Worm (Caenorhabditis elegans) whole organism, young adult: ENCODE results near the gene Y111B2A.12.

Source experiments
- B0019.2 ChIP-seq: fragments of 200-800 bp; sonication (Bioruptor generic); conservative IDR thresholded peaks from 2 replicates; pipeline ENCODE4 v1.3.6; 2022; ENCODE audit warnings: missing genetic modification reagents, missing genetic modification characterization, missing compliant biosample characterization
- C06A6.2 ChIP-seq: fragments of 200-800 bp; sonication (Bioruptor generic); conservative IDR thresholded peaks from 2 replicates; pipeline ENCODE4 v1.3.6; 2022; ENCODE audit warnings: missing genetic modification characterization, missing compliant biosample characterization
- D2030.7 ChIP-seq: fragments of 200-800 bp; sonication (Bioruptor generic); IDR thresholded peaks from 2 replicates; pipeline ENCODE4 v1.3.6; 2022; ENCODE audit warnings: missing genetic modification reagents, missing genetic modification characterization, missing compliant biosample characterization
- F49E8.2 ChIP-seq: sonication (generic microtip); optimal IDR thresholded peaks from 3 replicates; lab custom pipeline; 2017; ENCODE audit warnings: missing genetic modification characterization, mild to moderate bottlenecking, missing compliant biosample characterization, antibody characterized with exemption, moderate library complexity; ENCODE audit not compliant: insufficient read depth
- T26A5.8 ChIP-seq: sonication (generic microtip); optimal IDR thresholded peaks from 2 replicates; lab custom pipeline; 2016; ENCODE audit warnings: missing genetic modification characterization, missing compliant biosample characterization
- Y56A3A.18 ChIP-seq: fragments of 200-800 bp; sonication (Bioruptor generic); IDR thresholded peaks from 2 replicates; pipeline ENCODE4 v1.3.6; 2022; ENCODE audit warnings: missing genetic modification reagents, missing genetic modification characterization, missing compliant biosample characterization
- Y67H2A.10 ChIP-seq: fragments of 200-800 bp; sonication (Bioruptor generic); conservative IDR thresholded peaks from 2 replicates; pipeline ENCODE4 v1.3.6; 2022; ENCODE audit warnings: missing genetic modification reagents, missing genetic modification characterization, missing compliant biosample characterization
- aptf-3 ChIP-seq: fragments of 200-800 bp; sonication (Bioruptor generic); IDR thresholded peaks from 2 replicates; pipeline ENCODE4 v1.3.6; 2022; ENCODE audit warnings: missing genetic modification characterization, missing compliant biosample characterization
- attf-3 ChIP-seq: fragments of 200-800 bp; sonication (Bioruptor generic); conservative IDR thresholded peaks from 2 replicates; pipeline ENCODE4 v1.3.6; 2022; ENCODE audit warnings: missing genetic modification reagents, missing genetic modification characterization, missing compliant biosample characterization
- ccch-3 ChIP-seq: fragments of 200-800 bp; sonication (Bioruptor generic); optimal IDR thresholded peaks from 2 replicates; lab custom pipeline; 2018; ENCODE audit warnings: mild to moderate bottlenecking, missing genetic modification characterization, missing compliant biosample characterization
- ceh-100 ChIP-seq: fragments of 200-800 bp; sonication (Bioruptor generic); IDR thresholded peaks from 2 replicates; pipeline ENCODE4 v1.3.6; 2022; ENCODE audit warnings: missing genetic modification reagents, missing genetic modification characterization, missing compliant biosample characterization
- ceh-79 ChIP-seq: sonication (generic microtip); optimal IDR thresholded peaks from 2 replicates; lab custom pipeline; 2017; ENCODE audit warnings: mild to moderate bottlenecking, missing genetic modification characterization, missing compliant biosample characterization
- ceh-91 ChIP-seq: fragments of 200-800 bp; sonication (Bioruptor generic); IDR thresholded peaks from 2 replicates; pipeline ENCODE4 v1.3.6; 2022; ENCODE audit warnings: missing genetic modification reagents, missing genetic modification characterization, missing compliant biosample characterization
- chd-7 ChIP-seq: sonication (generic microtip); optimal IDR thresholded peaks from 2 replicates; lab custom pipeline; 2016; ENCODE audit warnings: mild to moderate bottlenecking, missing genetic modification characterization, moderate library complexity, missing compliant biosample characterization
- dpff-1 ChIP-seq: sonication (generic microtip); optimal IDR thresholded peaks from 2 replicates; lab custom pipeline; 2017; ENCODE audit warnings: mild to moderate bottlenecking, missing genetic modification characterization, missing compliant biosample characterization
- egl-18 ChIP-seq: fragments of 200-800 bp; sonication (Bioruptor generic); IDR thresholded peaks from 2 replicates; pipeline ENCODE4 v1.3.6; 2022; ENCODE audit warnings: missing genetic modification reagents, missing genetic modification characterization, missing compliant biosample characterization
- ekl-4 ChIP-seq: fragments of 200-800 bp; sonication (Bioruptor generic); IDR thresholded peaks from 2 replicates; pipeline ENCODE4 v1.3.6; 2022; ENCODE audit warnings: missing genetic modification reagents, missing genetic modification characterization, missing compliant biosample characterization
- ets-4 ChIP-seq: fragments of 200-800 bp; sonication (Bioruptor generic); optimal IDR thresholded peaks from 2 replicates; lab custom pipeline; 2018; ENCODE audit warnings: mild to moderate bottlenecking, missing genetic modification characterization, missing compliant biosample characterization
- gei-17 ChIP-seq: fragments of 200-800 bp; sonication (Bioruptor generic); optimal IDR thresholded peaks from 2 replicates; lab custom pipeline; 2018; ENCODE audit warnings: mild to moderate bottlenecking, missing genetic modification characterization, missing compliant biosample characterization
- hmg-1.2 ChIP-seq: fragments of 200-800 bp; sonication (Bioruptor generic); IDR thresholded peaks from 2 replicates; pipeline ENCODE4 v1.3.6; 2022; ENCODE audit warnings: missing genetic modification reagents, missing genetic modification characterization, missing compliant biosample characterization
- hrde-1 ChIP-seq: sonication (generic microtip); optimal IDR thresholded peaks from 2 replicates; lab custom pipeline; 2016; ENCODE audit warnings: missing genetic modification characterization, mild to moderate bottlenecking, missing compliant biosample characterization, moderate library complexity, missing genotype, missing genetic modification reagents, borderline replicate concordance
- hsf-1 ChIP-seq: fragments of 200-800 bp; sonication (Bioruptor generic); IDR thresholded peaks from 2 replicates; pipeline ENCODE4 v1.3.6; 2022; ENCODE audit warnings: missing genetic modification reagents, missing genetic modification characterization, missing compliant biosample characterization
- lin-26 ChIP-seq: fragments of 200-800 bp; sonication (Bioruptor generic); IDR thresholded peaks from 2 replicates; pipeline ENCODE4 v1.3.6; 2022; ENCODE audit warnings: missing genetic modification reagents, missing genetic modification characterization, missing compliant biosample characterization
- lin-54 ChIP-seq: fragments of 200-800 bp; sonication (Bioruptor generic); optimal IDR thresholded peaks from 2 replicates; lab custom pipeline; 2018; ENCODE audit warnings: mild to moderate bottlenecking, missing genetic modification characterization, missing compliant biosample characterization
- madf-6 ChIP-seq: fragments of 200-800 bp; sonication (Bioruptor generic); IDR thresholded peaks from 2 replicates; pipeline ENCODE4 v1.3.6; 2022; ENCODE audit warnings: missing genetic modification reagents, missing genetic modification characterization, missing compliant biosample characterization
- mcd-1 ChIP-seq: fragments of 200-800 bp; sonication (Bioruptor generic); IDR thresholded peaks from 2 replicates; pipeline ENCODE4 v1.3.6; 2022; ENCODE audit warnings: missing genetic modification reagents, missing genetic modification characterization, missing compliant biosample characterization
- nfya-1 ChIP-seq: sonication (generic microtip); optimal IDR thresholded peaks from 2 replicates; lab custom pipeline; 2017; ENCODE audit warnings: antibody characterized with exemption, missing compliant biosample characterization, missing genetic modification characterization, borderline replicate concordance; ENCODE audit not compliant: insufficient read depth
- nhr-179 ChIP-seq: sonication (generic microtip); optimal IDR thresholded peaks from 2 replicates; lab custom pipeline; 2016; ENCODE audit warnings: mild to moderate bottlenecking, missing genetic modification characterization, missing compliant biosample characterization
- nhr-80 ChIP-seq: sonication (generic microtip); optimal IDR thresholded peaks from 2 replicates; lab custom pipeline; 2016; ENCODE audit warnings: missing genetic modification characterization, missing compliant biosample characterization
- pbrm-1 ChIP-seq: fragments of 200-800 bp; sonication (Bioruptor generic); IDR thresholded peaks from 2 replicates; pipeline ENCODE4 v1.3.6; 2022; ENCODE audit warnings: missing genetic modification reagents, missing genetic modification characterization, missing compliant biosample characterization
- rec-8 ChIP-seq, 2 experiments: sonication (generic microtip); optimal IDR thresholded peaks; 2 replicates each; lab custom pipeline; 2016; ENCODE audit warnings: mild to moderate bottlenecking in 2 of 2, missing genetic modification characterization in 2 of 2, missing genetic modification reagents in 2 of 2, missing genotype in 2 of 2, missing biosample characterization in 1 of 2, missing compliant biosample characterization in 1 of 2, moderate library complexity in 1 of 2
- rpc-1 ChIP-seq, 2 experiments: fragments of 150-350 bp in 1 of 2; sonication (generic microtip) in 1 of 2; optimal IDR thresholded peaks; 2 replicates each; lab custom pipeline; 2014 to 2018; ENCODE audit warnings: missing biosample characterization in 1 of 2, missing genetic modification characterization in 1 of 2, missing genetic modification reagents in 1 of 2, missing genotype in 1 of 2
- sdz-38 ChIP-seq: sonication (generic microtip); optimal IDR thresholded peaks from 2 replicates; lab custom pipeline; 2016; ENCODE audit warnings: missing genotype, missing genetic modification characterization, missing compliant biosample characterization
- somi-1 ChIP-seq: fragments of 200-800 bp; sonication (Bioruptor generic); optimal IDR thresholded peaks from 2 replicates; lab custom pipeline; 2018; ENCODE audit warnings: mild to moderate bottlenecking, missing genetic modification characterization, missing compliant biosample characterization
- tbp1 ChIP-seq: fragments of 200-800 bp; sonication (Bioruptor generic); optimal IDR thresholded peaks from 2 replicates; lab custom pipeline; 2018; ENCODE audit warnings: mild to moderate bottlenecking, missing genetic modification characterization, missing compliant biosample characterization
- tbx-9 ChIP-seq: sonication (generic microtip); optimal IDR thresholded peaks from 2 replicates; lab custom pipeline; 2016; ENCODE audit warnings: borderline replicate concordance, missing genetic modification characterization, inconsistent platforms, missing compliant biosample characterization
- xnd-1 ChIP-seq: sonication (generic microtip); optimal IDR thresholded peaks from 2 replicates; lab custom pipeline; 2016; ENCODE audit warnings: missing genotype, missing genetic modification reagents, missing genetic modification characterization, missing compliant biosample characterization
- zfh-2 ChIP-seq: fragments of 200-800 bp; sonication (Bioruptor generic); conservative IDR thresholded peaks from 2 replicates; pipeline ENCODE4 v1.3.6; 2022; ENCODE audit warnings: missing genetic modification reagents, missing genetic modification characterization, missing compliant biosample characterization
- ztf-3 ChIP-seq: fragments of 200-800 bp; sonication (Bioruptor generic); optimal IDR thresholded peaks from 2 replicates; lab custom pipeline; 2018; ENCODE audit warnings: mild to moderate bottlenecking, missing genetic modification characterization, missing compliant biosample characterization

The Y111B2A.12 gene

DNA sequence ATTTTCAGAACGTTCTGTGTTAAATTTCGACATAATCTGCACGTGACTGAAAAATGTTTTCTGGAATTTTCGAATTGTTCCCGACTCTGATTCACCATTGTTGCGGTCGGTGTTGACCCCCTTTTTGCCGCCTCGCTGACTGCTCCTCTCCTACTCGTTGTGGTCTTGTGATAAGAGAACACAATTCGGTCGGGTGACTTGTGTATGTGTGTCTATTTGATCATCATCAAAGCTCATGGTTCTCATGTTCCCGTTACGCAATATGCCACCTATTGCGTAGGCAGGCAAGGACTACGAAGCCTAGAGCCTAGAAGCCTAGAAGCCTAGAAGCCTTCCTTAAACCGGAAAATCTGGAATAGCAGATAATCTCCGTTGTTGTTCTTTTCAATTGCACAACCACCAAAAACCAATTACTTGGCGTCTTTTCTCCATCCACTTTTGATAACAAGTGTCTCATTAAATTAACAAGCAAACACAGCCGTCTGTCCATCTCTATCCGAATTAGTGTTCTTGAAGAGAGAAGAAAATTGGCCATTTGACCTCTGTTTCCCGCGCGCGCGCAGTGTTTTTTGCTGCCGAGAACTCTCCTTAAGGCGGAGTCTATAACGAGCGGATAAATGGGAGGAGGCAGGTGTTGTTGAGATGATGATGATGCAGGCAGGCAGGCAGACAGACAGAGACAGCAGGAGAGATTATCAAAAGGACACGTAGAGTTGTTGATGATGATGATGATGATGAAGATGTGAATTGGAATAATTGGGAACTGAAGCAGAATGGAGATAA is 5.8 kb downstream of the Y111B2A.12 start (continued):
- TF ChIP-seq F49E8.2 (tag; lab: Kevin White, UChicago) = no peak
- TF ChIP-seq hsf-1 (GFP tag; lab: Robert Waterston, UW) = peak; percentile 94
- no peak for TF ChIP-seq ceh-79
- TF ChIP-seq ceh-91 (GFP tag; lab: Robert Waterston, UW) = no peak
- peak; percentile 46 for TF ChIP-seq hmg-1.2
- no peak for TF ChIP-seq Y56A3A.18 (GFP tag; lab: Robert Waterston, UW)
- peak; percentile 21 for TF ChIP-seq rpc-1 (optimal IDR thresholded peaks at IDR 0.05; lab: Kevin White, UChicago)
- no peak for TF ChIP-seq rpc-1 (tag; optimal IDR thresholded peaks at IDR 0.05; lab: Kevin White, UChicago)
- TF ChIP-seq T26A5.8 (tag; lab: Kevin White, UChicago) = no peak
- TF ChIP-seq aptf-3 (GFP tag; lab: Robert Waterston, UW) = no peak
- TF ChIP-seq lin-26 (GFP tag; lab: Robert Waterston, UW) = no peak
- no peak for TF ChIP-seq B0019.2 (GFP tag; lab: Robert Waterston, UW)
- TF ChIP-seq C06A6.2 = no peak
- TF ChIP-seq ekl-4 (GFP tag; lab: Robert Waterston, UW) = peak; percentile 69; the same call in 1 of the 2 replicates
- TF ChIP-seq nhr-179 (tag; lab: Kevin White, UChicago) = no peak
- TF ChIP-seq madf-6 = no peak
- no peak for TF ChIP-seq xnd-1 (tag; lab: Kevin White, UChicago)
- TF ChIP-seq tbp1 (GFP tag; lab: Kevin White, UChicago) = peak; percentile 48
- peak; percentile 82 for TF ChIP-seq ets-4 (GFP tag; lab: Kevin White, UChicago)
- no peak for TF ChIP-seq hrde-1 (tag; lab: Kevin White, UChicago)
- TF ChIP-seq rec-8 (tag; optimal IDR thresholded peaks at IDR 0.05; lab: Kevin White, UChicago) = no peak
- no peak for TF ChIP-seq attf-3
- no peak for TF ChIP-seq Y67H2A.10 (GFP tag; lab: Robert Waterston, UW)
- no peak for TF ChIP-seq ccch-3 (GFP tag; lab: Kevin White, UChicago)
- no peak for TF ChIP-seq dpff-1 (tag; lab: Kevin White, UChicago)
- no peak for TF ChIP-seq sdz-38
- 0 out of 2 replicates have a peak, but pooled peaks have one; percentile 36 for TF ChIP-seq pbrm-1 (GFP tag; lab: Robert Waterston, UW)
- TF ChIP-seq egl-18 (GFP tag; lab: Robert Waterston, UW) = no peak
- TF ChIP-seq nhr-80 (tag; lab: Kevin White, UChicago) = peak; percentile 82
- peak; percentile 45 for TF ChIP-seq gei-17
- no peak for TF ChIP-seq D2030.7 (GFP tag; lab: Robert Waterston, UW)
- TF ChIP-seq ceh-100 (GFP tag; lab: Robert Waterston, UW) = no peak
- peak; percentile 41 for TF ChIP-seq somi-1 (GFP tag; lab: Kevin White, UChicago)
- TF ChIP-seq chd-7 (tag; lab: Kevin White, UChicago) = peak; percentile 58
- no peak for TF ChIP-seq ztf-3 (GFP tag; lab: Kevin White, UChicago)
- no peak for TF ChIP-seq tbx-9 (tag; lab: Kevin White, UChicago)
- no peak for TF ChIP-seq nfya-1 (tag; lab: Kevin White, UChicago)

DNA sequence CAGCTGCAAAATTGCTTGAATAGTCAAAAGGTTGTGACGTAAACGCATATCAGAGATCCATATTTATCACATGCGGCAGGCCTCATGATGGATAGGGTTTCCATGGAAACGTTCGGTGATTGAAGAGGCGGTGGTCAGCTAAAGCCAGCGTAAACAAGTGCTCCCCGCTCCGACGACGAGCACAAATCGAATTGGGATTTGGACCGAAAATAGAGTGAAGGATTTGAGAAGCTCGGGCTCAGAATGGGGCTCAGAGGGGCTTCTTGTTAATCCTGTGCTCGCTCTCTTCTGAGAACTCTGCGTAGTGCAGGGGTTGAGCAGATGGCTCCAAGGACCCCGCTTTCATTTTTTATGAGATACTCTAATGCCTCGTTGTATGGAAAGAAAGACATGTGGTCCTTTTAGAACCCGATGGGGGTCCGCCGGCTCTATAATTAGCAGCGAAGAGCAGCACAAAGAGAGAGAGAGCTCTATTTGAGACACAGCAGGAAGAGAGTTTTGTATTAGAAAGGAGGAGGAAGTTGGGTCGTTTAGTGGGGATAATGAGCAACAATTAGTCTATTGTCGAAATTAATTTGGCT is 6.9 kb downstream of the Y111B2A.12 start:
- peak; percentile 55; the same call in 1 of the 2 replicates for TF ChIP-seq lin-26 (GFP tag; lab: Robert Waterston, UW)
- TF ChIP-seq lin-54 (GFP tag; lab: Kevin White, UChicago) = no peak
- TF ChIP-seq zfh-2 (GFP tag; lab: Robert Waterston, UW) = peak; percentile 59
- peak; percentile 3; the same call in 1 of the 2 replicates for TF ChIP-seq mcd-1 (GFP tag; lab: Robert Waterston, UW)
